Worm (Caenorhabditis elegans) whole organism, mixed stage, embryonic: ENCODE measurements around the gene srz-59.

Experiments used
- M03D4.4 ChIP-seq: sonication (generic microtip); optimal IDR thresholded peaks from 2 replicates; lab custom pipeline; 2017; ENCODE audit warnings: mild to moderate bottlenecking, missing genetic modification characterization, missing compliant biosample characterization
- bed-3 ChIP-seq: fragments of 200-800 bp; sonication (Bioruptor generic); optimal IDR thresholded peaks from 3 replicates; lab custom pipeline; 2018; ENCODE audit warnings: mild to moderate bottlenecking, missing genetic modification characterization, moderate library complexity, missing compliant biosample characterization
- blmp-1 ChIP-seq: fragments of 150-350 bp; optimal IDR thresholded peaks from 2 replicates; lab custom pipeline; 2014; ENCODE audit warnings: missing biosample characterization, missing genetic modification characterization
- ceh-83 ChIP-seq: fragments of 200-800 bp; sonication (Bioruptor generic); optimal IDR thresholded peaks from 2 replicates; lab custom pipeline; 2018; ENCODE audit warnings: mild to moderate bottlenecking, missing genetic modification characterization, missing compliant biosample characterization
- cnd-1 ChIP-seq: fragments of 200-800 bp; sonication (Bioruptor generic); optimal IDR thresholded peaks from 2 replicates; lab custom pipeline; 2018; ENCODE audit warnings: mild to moderate bottlenecking, missing genetic modification characterization, missing compliant biosample characterization
- drap-1 ChIP-seq: fragments of 200-800 bp; sonication (Bioruptor generic); optimal IDR thresholded peaks from 3 replicates; lab custom pipeline; 2018; ENCODE audit warnings: mild to moderate bottlenecking, missing genetic modification characterization, missing compliant biosample characterization
- elt-1 ChIP-seq: sonication (generic microtip); optimal IDR thresholded peaks from 2 replicates; lab custom pipeline; 2017; ENCODE audit warnings: missing genetic modification characterization, mild to moderate bottlenecking, missing compliant biosample characterization, antibody characterized with exemption, moderate library complexity, borderline replicate concordance; ENCODE audit not compliant: insufficient read depth
- flh-1 ChIP-seq: fragments of 200-800 bp; sonication (Bioruptor generic); optimal IDR thresholded peaks from 2 replicates; lab custom pipeline; 2018; ENCODE audit warnings: mild to moderate bottlenecking, missing genetic modification characterization, moderate library complexity, missing compliant biosample characterization
- ham-2 ChIP-seq: fragments of 200-800 bp; sonication (Bioruptor generic); optimal IDR thresholded peaks from 2 replicates; lab custom pipeline; 2018; ENCODE audit warnings: mild to moderate bottlenecking, missing genetic modification characterization, missing compliant biosample characterization
- hlh-1 ChIP-seq: fragments of 150-350 bp; optimal IDR thresholded peaks from 2 replicates; lab custom pipeline; 2014; ENCODE audit warnings: missing biosample characterization, missing genetic modification reagents, missing genetic modification characterization
- lin-32 ChIP-seq: fragments of 200-800 bp; sonication (Bioruptor generic); optimal IDR thresholded peaks from 2 replicates; lab custom pipeline; 2018; ENCODE audit warnings: mild to moderate bottlenecking, missing genetic modification characterization, missing compliant biosample characterization
- mep-1 ChIP-seq: fragments of 150-350 bp; optimal IDR thresholded peaks from 2 replicates; lab custom pipeline; 2017; ENCODE audit warnings: missing biosample characterization, missing genetic modification reagents, missing genetic modification characterization, inconsistent platforms
- nhr-12 ChIP-seq: fragments of 150-350 bp; optimal IDR thresholded peaks from 2 replicates; lab custom pipeline; 2014; ENCODE audit warnings: missing biosample characterization, missing genetic modification characterization
- nhr-2 ChIP-seq: fragments of 150-350 bp; optimal IDR thresholded peaks from 2 replicates; lab custom pipeline; 2014; ENCODE audit warnings: missing biosample characterization, missing genetic modification characterization
- nhr-237 ChIP-seq: fragments of 150-350 bp; optimal IDR thresholded peaks from 2 replicates; lab custom pipeline; 2014; ENCODE audit warnings: missing biosample characterization, missing genetic modification characterization
- nhr-28 ChIP-seq: fragments of 150-350 bp; optimal IDR thresholded peaks from 2 replicates; lab custom pipeline; 2014; ENCODE audit warnings: missing biosample characterization, missing genetic modification characterization
- nhr-76 ChIP-seq: sonication (generic microtip); optimal IDR thresholded peaks from 2 replicates; lab custom pipeline; 2017; ENCODE audit warnings: missing biosample characterization, missing genetic modification characterization
- pha-4 ChIP-seq: fragments of 150-350 bp; optimal IDR thresholded peaks from 2 replicates; lab custom pipeline; 2018; ENCODE audit warnings: missing biosample characterization, missing genetic modification reagents, missing genetic modification characterization
- sem-2 ChIP-seq: fragments of 200-800 bp; sonication (Bioruptor generic); optimal IDR thresholded peaks from 2 replicates; lab custom pipeline; 2018; ENCODE audit warnings: mild to moderate bottlenecking, missing genetic modification characterization, missing compliant biosample characterization
- snpc-4 ChIP-seq: fragments of 150-350 bp; optimal IDR thresholded peaks from 2 replicates; lab custom pipeline; 2014; ENCODE audit warnings: missing biosample characterization, missing genetic modification characterization
- sptf-1 ChIP-seq: sonication (generic microtip); optimal IDR thresholded peaks from 2 replicates; lab custom pipeline; 2017; ENCODE audit warnings: mild to moderate bottlenecking, missing genetic modification characterization, moderate library complexity, missing compliant biosample characterization
- tbx-8 ChIP-seq: fragments of 200-800 bp; sonication (Bioruptor generic); optimal IDR thresholded peaks from 2 replicates; lab custom pipeline; 2018; ENCODE audit warnings: mild to moderate bottlenecking, missing genetic modification characterization, moderate library complexity, missing compliant biosample characterization
- unc-39 ChIP-seq: fragments of 150-350 bp; optimal IDR thresholded peaks from 2 replicates; lab custom pipeline; 2014; ENCODE audit warnings: missing biosample characterization, missing genetic modification characterization
- unc-62 ChIP-seq: fragments of 150-350 bp; optimal IDR thresholded peaks from 2 replicates; lab custom pipeline; 2014; ENCODE audit warnings: missing biosample characterization, missing genetic modification reagents, missing genetic modification characterization
- zip-8 ChIP-seq: fragments of 150-350 bp; optimal IDR thresholded peaks from 2 replicates; lab custom pipeline; 2014; ENCODE audit warnings: missing biosample characterization, missing genetic modification characterization
- ztf-11 ChIP-seq: fragments of 150-350 bp; optimal IDR thresholded peaks from 2 replicates; lab custom pipeline; 2014; ENCODE audit warnings: missing biosample characterization, missing genetic modification characterization

The srz-59 gene

DNA sequence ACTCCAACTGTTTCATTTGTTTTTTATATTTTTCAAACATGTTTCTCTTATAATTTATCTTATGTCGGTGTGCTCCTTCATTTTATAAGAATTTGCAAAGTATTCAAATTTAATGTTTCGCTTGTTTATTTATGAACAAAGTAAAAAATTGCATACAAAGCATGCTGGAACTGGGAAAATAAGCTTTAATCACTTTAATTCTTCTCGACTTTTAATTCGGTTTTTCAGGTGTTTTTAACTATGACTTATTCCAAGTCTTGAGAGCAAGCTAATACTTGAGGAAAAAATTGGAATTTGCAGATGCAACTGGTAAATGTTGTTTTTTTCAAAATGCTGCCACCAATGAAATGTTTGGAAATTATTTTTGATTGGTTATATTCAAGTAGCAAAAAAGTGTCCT, at the start of gene srz-59:
Gene srz-59, plus strand, starts transcription at position 301 of the 400 bp plus-strand sequence.
- TF ChIP-seq nhr-76 (tag; lab: Kevin White, UChicago) (no peak), mep-1 (tag; lab: Kevin White, UChicago) (no peak), nhr-28 (tag; lab: Kevin White, UChicago) (no peak), unc-39 (tag; lab: Kevin White, UChicago) (no peak)

DNA sequence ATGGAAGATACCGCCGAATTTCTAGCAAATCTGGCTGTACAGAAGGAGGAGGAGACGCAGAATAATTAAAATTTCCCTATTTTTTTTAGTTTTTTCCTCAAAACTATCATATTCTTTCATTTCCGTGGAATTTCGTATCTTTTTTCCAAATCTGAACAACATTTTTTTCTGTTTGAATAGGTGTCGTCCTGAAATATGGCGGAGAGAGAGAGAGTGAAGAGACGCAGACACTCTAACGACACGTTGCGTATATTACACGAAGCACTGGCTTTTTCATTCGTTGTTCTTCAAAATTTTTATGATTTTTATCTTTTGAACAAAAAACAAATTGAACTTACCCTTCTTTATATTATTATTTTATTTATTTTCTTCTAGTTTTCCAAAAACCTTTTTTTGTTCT, 48.9 kb upstream of the srz-59 start:
- TF ChIP-seq sptf-1 (tag; lab: Kevin White, UChicago) (no peak), elt-1 (peak; percentile 10)

DNA sequence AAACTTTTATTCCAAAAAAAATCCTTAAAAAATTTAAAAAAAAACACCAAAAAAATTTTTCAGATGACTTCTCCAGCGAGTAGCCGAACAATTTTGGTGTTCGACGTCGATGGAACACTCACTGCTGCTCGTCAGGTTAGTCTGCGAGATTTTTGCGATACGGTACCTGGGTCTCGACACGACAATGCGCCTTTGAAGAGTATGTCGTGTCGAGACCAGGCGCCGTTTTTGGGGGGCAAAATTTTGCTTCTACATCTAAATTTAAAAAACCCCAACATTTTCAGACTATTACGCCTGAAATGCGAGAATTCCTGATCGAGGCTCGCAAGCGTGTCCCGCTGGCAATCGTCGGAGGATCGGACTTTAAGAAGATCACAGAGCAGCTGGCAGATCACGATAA, 48.4 kb upstream of the srz-59 start, which contains the start of gene F52B11.2:
Gene F52B11.2, plus strand, starts transcription at position 64 of the 400 bp plus-strand sequence.
- TF ChIP-seq nhr-12 (tag; lab: Kevin White, UChicago) = no peak
- TF ChIP-seq elt-1 = no peak
- TF ChIP-seq hlh-1 = no peak

DNA sequence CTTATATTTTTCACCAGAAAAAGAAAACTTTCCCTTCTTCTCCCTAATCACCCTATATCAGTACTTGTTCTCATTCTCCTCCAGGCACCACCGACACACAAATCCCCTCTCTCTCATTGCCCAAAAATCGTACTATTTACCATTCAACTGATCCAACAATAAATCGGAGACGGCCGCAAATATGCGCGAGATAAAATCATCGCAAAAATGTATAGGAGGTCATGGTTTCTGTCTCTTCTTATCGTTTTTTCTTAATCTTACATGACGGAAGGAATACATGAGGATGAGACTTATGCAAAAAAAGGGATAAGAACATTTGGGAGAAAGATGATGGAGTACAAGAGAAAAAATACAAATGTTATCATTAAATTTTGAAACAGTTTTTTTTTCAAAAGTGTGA, 45.5 kb upstream of the srz-59 start:
- TF ChIP-seq elt-1 (peak; percentile 77), flh-1 (GFP tag; lab: Kevin White, UChicago) (no peak), lin-32 (GFP tag; lab: Kevin White, UChicago) (no peak), nhr-2 (tag; lab: Kevin White, UChicago) (no peak)

DNA sequence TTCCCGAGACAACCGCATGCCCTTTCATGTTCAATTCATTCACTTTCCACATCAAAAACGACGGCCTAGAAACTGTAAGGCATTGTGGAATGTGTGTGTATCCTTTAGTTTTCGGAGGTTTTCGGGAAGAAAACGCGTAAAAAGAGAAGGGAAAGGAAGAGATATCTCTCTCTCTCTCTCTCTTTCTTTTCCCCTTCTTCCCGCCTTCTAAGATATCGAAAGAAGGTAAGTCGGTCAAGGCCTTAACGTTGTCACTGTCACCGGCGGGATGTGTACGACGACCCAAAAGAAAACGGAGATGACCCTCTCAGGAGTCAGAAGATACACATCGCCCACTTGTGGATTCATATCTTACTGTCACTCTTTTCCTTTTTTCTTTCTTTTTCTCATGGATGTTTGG, 42.1 kb upstream of the srz-59 start:
- TF ChIP-seq elt-1 (peak; percentile 59), unc-62 (peak; percentile 35), blmp-1 (tag; lab: Kevin White, UChicago) (peak; percentile 90), unc-39 (tag; lab: Kevin White, UChicago) (no peak), nhr-2 (tag; lab: Kevin White, UChicago) (peak; percentile 62)

DNA sequence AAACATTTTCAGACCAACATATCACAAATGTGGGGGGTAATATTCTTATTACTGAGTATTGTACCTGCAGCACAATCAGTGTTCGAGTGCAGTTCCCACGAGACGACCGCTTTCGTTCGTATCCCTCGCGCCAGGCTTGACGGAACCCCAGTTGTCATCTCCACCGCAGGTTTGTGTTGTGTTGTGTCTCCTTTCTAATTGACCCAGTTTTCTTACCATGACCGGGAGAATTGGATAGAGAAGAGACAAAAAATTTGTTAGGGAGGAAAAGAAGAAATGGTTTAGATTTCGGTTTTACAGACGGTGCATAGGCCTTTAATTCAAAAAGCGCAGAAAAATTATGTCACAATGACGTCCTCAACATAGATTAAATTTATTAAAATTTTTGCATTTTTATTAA, 40.6 kb upstream of the srz-59 start, which contains the start of gene noah-2:
Gene noah-2, plus strand, starts transcription at position 13 of the 400 bp plus-strand sequence.
- TF ChIP-seq ham-2 (GFP tag; lab: Kevin White, UChicago) = no peak
- TF ChIP-seq sem-2 (GFP tag; lab: Kevin White, UChicago) = no peak
- no peak for TF ChIP-seq blmp-1 (tag; lab: Kevin White, UChicago)
- TF ChIP-seq tbx-8 = no peak
- TF ChIP-seq nhr-237 (tag; lab: Kevin White, UChicago) = no peak
- TF ChIP-seq cnd-1 = no peak
- TF ChIP-seq nhr-12 (tag; lab: Kevin White, UChicago) = no peak
- TF ChIP-seq drap-1 (GFP tag; lab: Kevin White, UChicago) = no peak
- no peak for TF ChIP-seq elt-1
- no peak for TF ChIP-seq nhr-28 (tag; lab: Kevin White, UChicago)
- no peak for TF ChIP-seq snpc-4 (tag; lab: Kevin White, UChicago)
- no peak for TF ChIP-seq bed-3 (GFP tag; lab: Kevin White, UChicago)
- TF ChIP-seq unc-39 (tag; lab: Kevin White, UChicago) = no peak
- TF ChIP-seq pha-4 (tag; lab: Kevin White, UChicago) = no peak
- no peak for TF ChIP-seq zip-8 (tag; lab: Kevin White, UChicago)
- no peak for TF ChIP-seq ztf-11 (tag; lab: Kevin White, UChicago)
- TF ChIP-seq nhr-2 (tag; lab: Kevin White, UChicago) = no peak

DNA sequence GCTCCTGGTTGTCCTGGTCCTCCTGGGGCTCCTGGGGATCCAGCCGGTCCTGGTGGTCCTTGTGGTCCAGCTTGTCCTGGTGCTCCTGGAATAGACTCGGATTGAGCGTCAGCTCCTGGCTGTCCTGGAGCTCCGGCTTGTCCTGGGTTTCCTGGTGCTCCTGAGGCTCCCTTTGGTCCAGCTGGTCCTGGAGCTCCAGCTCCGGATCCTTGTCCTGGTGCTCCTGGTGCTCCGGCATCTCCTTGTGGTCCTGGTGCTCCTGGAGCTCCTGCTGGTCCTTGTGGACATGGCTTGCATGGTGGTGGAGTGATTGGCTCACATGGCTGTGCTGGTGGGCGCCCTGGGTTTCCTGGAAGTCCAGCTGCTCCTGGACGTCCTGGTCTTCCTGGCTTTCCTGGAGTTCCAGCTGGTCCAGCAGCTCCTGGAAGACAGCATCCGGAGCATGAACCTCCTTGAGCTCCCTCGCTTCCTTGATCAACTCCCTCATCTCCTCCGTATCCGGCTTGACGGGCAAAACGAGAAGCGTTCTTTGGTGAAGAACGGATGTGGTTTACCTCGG, 33.3 kb upstream of the srz-59 start:
- TF ChIP-seq sptf-1 (tag; lab: Kevin White, UChicago) (no peak), nhr-28 (tag; lab: Kevin White, UChicago) (no peak), sem-2 (GFP tag; lab: Kevin White, UChicago) (no peak), tbx-8 (no peak), blmp-1 (tag; lab: Kevin White, UChicago) (no peak), mep-1 (tag; lab: Kevin White, UChicago) (no peak), cnd-1 (no peak), nhr-237 (tag; lab: Kevin White, UChicago) (no peak), pha-4 (tag; lab: Kevin White, UChicago) (no peak), drap-1 (GFP tag; lab: Kevin White, UChicago) (no peak), ceh-83 (GFP tag; lab: Kevin White, UChicago) (no peak), M03D4.4 (no peak)
